Fruit fly (Drosophila melanogaster) whole organism, embryonic: ENCODE data around the gene sra.
A peak's percentile ranks its signal among the peaks of the same experiment; 100 is the strongest.

Source experiments
- ATbp ChIP-seq: fragments of 200-800 bp; sonication (Bioruptor generic); optimal IDR thresholded peaks from 2 replicates; lab custom pipeline; 2017; ENCODE audit warnings: missing biosample characterization, mild to moderate bottlenecking, missing genetic modification characterization, missing genetic modification reagents
- Awh ChIP-seq: fragments of 200-800 bp; sonication (Bioruptor generic); IDR thresholded peaks from 2 replicates; pipeline ENCODE4, ENCODE4 v1.3.6; 2022; ENCODE audit warnings: missing biosample characterization, missing genetic modification characterization
- Blimp-1 ChIP-seq: fragments of 200-800 bp; sonication (Bioruptor generic); optimal IDR thresholded peaks from 3 replicates; lab custom pipeline; 2018; ENCODE audit warnings: missing biosample characterization, missing genetic modification characterization, mild to moderate bottlenecking, moderate library complexity, missing genetic modification reagents
- CG10209 ChIP-seq: fragments of 200-800 bp; sonication (Bioruptor generic); optimal IDR thresholded peaks from 3 replicates; lab custom pipeline; 2017; ENCODE audit warnings: missing biosample characterization, mild to moderate bottlenecking, missing genetic modification characterization, missing genetic modification reagents
- CG10565 ChIP-seq: fragments of 200-800 bp; sonication (Bioruptor generic); optimal IDR thresholded peaks from 3 replicates; lab custom pipeline; 2016; ENCODE audit warnings: missing biosample characterization, mild to moderate bottlenecking, missing genetic modification characterization
- CG12104 ChIP-seq: fragments of 200-800 bp; sonication (Bioruptor generic); optimal IDR thresholded peaks from 3 replicates; lab custom pipeline; 2016; ENCODE audit warnings: missing biosample characterization, missing genetic modification characterization
- CG1233 ChIP-seq: fragments of 200-800 bp; sonication (Bioruptor generic); optimal IDR thresholded peaks from 4 replicates; lab custom pipeline; 2018; ENCODE audit warnings: missing biosample characterization, mild to moderate bottlenecking, missing genetic modification characterization
- CG13287 ChIP-seq: fragments of 200-800 bp; sonication (Bioruptor generic); IDR thresholded peaks from 2 replicates; pipeline ENCODE4 v1.3.6; 2022; ENCODE audit warnings: missing biosample characterization, missing genetic modification characterization; ENCODE audit not compliant: partially characterized antibody
- CG15696 ChIP-seq: fragments of 200-800 bp; sonication (Bioruptor generic); optimal IDR thresholded peaks from 2 replicates; lab custom pipeline; 2019; ENCODE audit warnings: missing biosample characterization, mild to moderate bottlenecking, missing genetic modification characterization, moderate library complexity
- CG17568 ChIP-seq: fragments of 200-800 bp; sonication (Bioruptor generic); optimal IDR thresholded peaks from 2 replicates; lab custom pipeline; 2018; ENCODE audit warnings: missing biosample characterization, mild to moderate bottlenecking, missing genetic modification characterization, moderate library complexity
- CG18011 ChIP-seq: fragments of 200-800 bp; sonication (Bioruptor generic); optimal IDR thresholded peaks from 2 replicates; lab custom pipeline; 2017; ENCODE audit warnings: missing biosample characterization, missing genetic modification characterization, mild to moderate bottlenecking, moderate library complexity, missing genotype
- CG18262 ChIP-seq: fragments of 200-800 bp; optimal IDR thresholded peaks from 3 replicates; lab custom pipeline; 2019; ENCODE audit warnings: missing biosample characterization, mild to moderate bottlenecking, missing genetic modification characterization, moderate library complexity
- CG2129 ChIP-seq: fragments of 200-800 bp; sonication (Bioruptor generic); IDR thresholded peaks from 2 replicates; pipeline ENCODE4 v1.3.6; 2022; ENCODE audit warnings: missing biosample characterization, missing genetic modification characterization; ENCODE audit not compliant: partially characterized antibody
- CG2678 ChIP-seq: fragments of 200-800 bp; sonication (Bioruptor generic); optimal IDR thresholded peaks from 3 replicates; lab custom pipeline; 2019; ENCODE audit warnings: missing biosample characterization, mild to moderate bottlenecking, missing genetic modification characterization, moderate library complexity
- CG30403 ChIP-seq: fragments of 200-800 bp; sonication (Bioruptor generic); optimal IDR thresholded peaks from 3 replicates; lab custom pipeline; 2016; ENCODE audit warnings: missing biosample characterization, missing genetic modification characterization
- CG4328 ChIP-seq: fragments of 200-800 bp; sonication (Bioruptor generic); optimal IDR thresholded peaks from 3 replicates; lab custom pipeline; 2017; ENCODE audit warnings: missing biosample characterization, missing genetic modification reagents, missing genetic modification characterization
- CG43689 ChIP-seq: fragments of 200-800 bp; sonication (Bioruptor generic); IDR thresholded peaks from 2 replicates; pipeline ENCODE4 v1.3.6; 2022; ENCODE audit warnings: missing biosample characterization, missing genetic modification characterization
- CG6791 ChIP-seq: fragments of 200-800 bp; sonication (Bioruptor generic); IDR thresholded peaks from 3 replicates; pipeline ENCODE4 v1.3.6; 2022; ENCODE audit warnings: missing biosample characterization, missing genetic modification characterization; ENCODE audit not compliant: partially characterized antibody
- CG7372 ChIP-seq: fragments of 200-800 bp; sonication (Bioruptor generic); IDR thresholded peaks from 2 replicates; pipeline ENCODE4 v1.3.6; 2022; ENCODE audit warnings: missing biosample characterization, missing genetic modification characterization
- CG7556 ChIP-seq: fragments of 200-800 bp; sonication (Bioruptor generic); optimal IDR thresholded peaks from 2 replicates; lab custom pipeline; 2017; ENCODE audit warnings: missing biosample characterization, mild to moderate bottlenecking, missing genetic modification characterization
- CG8765 ChIP-seq: fragments of 200-800 bp; sonication (Bioruptor generic); IDR thresholded peaks from 2 replicates; pipeline ENCODE4 v1.3.6; 2022; ENCODE audit warnings: missing biosample characterization, missing genetic modification characterization
- CG8924 ChIP-seq: fragments of 200-800 bp; optimal IDR thresholded peaks from 3 replicates; lab custom pipeline; 2019; ENCODE audit warnings: missing biosample characterization, mild to moderate bottlenecking, missing genetic modification characterization, moderate library complexity
- CG9727 ChIP-seq: fragments of 200-800 bp; sonication (Bioruptor generic); optimal IDR thresholded peaks from 3 replicates; lab custom pipeline; 2017; ENCODE audit warnings: missing biosample characterization, mild to moderate bottlenecking, missing genetic modification characterization
- CG9817 ChIP-seq: fragments of 200-800 bp; sonication (Bioruptor generic); optimal IDR thresholded peaks from 2 replicates; lab custom pipeline; 2018; ENCODE audit warnings: missing biosample characterization, mild to moderate bottlenecking, missing genetic modification characterization, moderate library complexity
- CHES-1-like ChIP-seq: fragments of 200-800 bp; sonication (Bioruptor generic); optimal IDR thresholded peaks from 2 replicates; lab custom pipeline; 2016; ENCODE audit warnings: missing biosample characterization, missing genetic modification characterization
- CkIIα-i1 ChIP-seq: fragments of 200-800 bp; sonication (Bioruptor generic); IDR thresholded peaks from 2 replicates; pipeline ENCODE4 v1.3.6; 2022; ENCODE audit warnings: missing biosample characterization, missing genetic modification characterization
- Dek ChIP-seq: fragments of 200-800 bp; sonication (Bioruptor generic); optimal IDR thresholded peaks from 3 replicates; lab custom pipeline; 2019; ENCODE audit warnings: missing biosample characterization, mild to moderate bottlenecking, missing genetic modification characterization, moderate library complexity
- Dp ChIP-seq: fragments of 200-800 bp; sonication (Bioruptor generic); optimal IDR thresholded peaks from 2 replicates; lab custom pipeline; 2018; ENCODE audit warnings: missing biosample characterization, mild to moderate bottlenecking, missing genetic modification characterization, moderate library complexity
- ERR ChIP-seq: fragments of 200-800 bp; sonication (Bioruptor generic); optimal IDR thresholded peaks from 2 replicates; lab custom pipeline; 2016; ENCODE audit warnings: missing biosample characterization, missing genetic modification characterization
- Ets65A ChIP-seq: fragments of 200-800 bp; sonication (Bioruptor generic); peaks from one replicate; lab custom pipeline; 2016; ENCODE audit warnings: missing biosample characterization, missing genetic modification characterization
- Gug ChIP-seq: fragments of 200-800 bp; sonication (Bioruptor generic); IDR thresholded peaks from 4 replicates; pipeline ENCODE4 v1.3.6; 2022; ENCODE audit warnings: missing biosample characterization, missing genetic modification characterization
- Lhr ChIP-seq: fragments of 200-800 bp; sonication (Bioruptor generic); optimal IDR thresholded peaks from 3 replicates; lab custom pipeline; 2017; ENCODE audit warnings: mild to moderate bottlenecking, missing biosample characterization, missing genetic modification reagents, missing genetic modification characterization
- MESR4 ChIP-seq: fragments of 200-800 bp; sonication (Bioruptor generic); optimal IDR thresholded peaks from 2 replicates; lab custom pipeline; 2018; ENCODE audit warnings: missing biosample characterization, mild to moderate bottlenecking, missing genetic modification characterization, moderate library complexity
- Mad ChIP-seq: fragments of 200-800 bp; sonication (Bioruptor generic); optimal IDR thresholded peaks from 2 replicates; lab custom pipeline; 2016; ENCODE audit warnings: missing biosample characterization, missing genetic modification characterization
- NK7.1 ChIP-seq: fragments of 200-800 bp; sonication (Bioruptor generic); optimal IDR thresholded peaks from 3 replicates; lab custom pipeline; 2016; ENCODE audit warnings: missing biosample characterization, missing genetic modification characterization
- Scr ChIP-seq: fragments of 200-800 bp; sonication (Bioruptor generic); IDR thresholded peaks from 2 replicates; pipeline ENCODE4 v1.3.6; 2022; ENCODE audit warnings: missing biosample characterization, missing genetic modification characterization; ENCODE audit not compliant: partially characterized antibody
- Sox102F ChIP-seq: fragments of 200-800 bp; sonication (Bioruptor generic); optimal IDR thresholded peaks from 2 replicates; lab custom pipeline; 2018; ENCODE audit warnings: missing biosample characterization, mild to moderate bottlenecking, missing genetic modification characterization, moderate library complexity
- Xbp1 ChIP-seq: fragments of 200-800 bp; sonication (Bioruptor generic); optimal IDR thresholded peaks from 3 replicates; lab custom pipeline; 2016; ENCODE audit warnings: missing biosample characterization, mild to moderate bottlenecking, missing genetic modification characterization
- chm ChIP-seq: fragments of 200-800 bp; sonication (Bioruptor generic); IDR thresholded peaks from 2 replicates; pipeline ENCODE4 v1.3.6; 2022; ENCODE audit warnings: missing biosample characterization, missing genetic modification characterization
- da ChIP-seq: fragments of 200-800 bp; sonication (Bioruptor generic); optimal IDR thresholded peaks from 2 replicates; lab custom pipeline; 2016; ENCODE audit warnings: missing biosample characterization, missing genetic modification characterization
- esg ChIP-seq: fragments of 200-800 bp; sonication (Bioruptor generic); conservative IDR thresholded peaks from 2 replicates; pipeline ENCODE4 v1.3.6; 2022; ENCODE audit warnings: missing biosample characterization, missing genetic modification characterization
- fd102C ChIP-seq: fragments of 200-800 bp; sonication (Bioruptor generic); optimal IDR thresholded peaks from 2 replicates; lab custom pipeline; 2018; ENCODE audit warnings: missing biosample characterization, mild to moderate bottlenecking, missing genetic modification characterization, moderate library complexity
- fru ChIP-seq: fragments of >200 bp; optimal IDR thresholded peaks from 2 replicates; lab custom pipeline; 2017
- org-1 ChIP-seq: fragments of 200-800 bp; sonication (Bioruptor generic); optimal IDR thresholded peaks from 2 replicates; lab custom pipeline; 2017; ENCODE audit warnings: missing biosample characterization, missing genetic modification characterization
- phol ChIP-seq: fragments of 200-800 bp; sonication (Bioruptor generic); optimal IDR thresholded peaks from 3 replicates; lab custom pipeline; 2018; ENCODE audit warnings: missing biosample characterization, mild to moderate bottlenecking, missing genetic modification characterization, moderate library complexity
- pnt ChIP-seq: fragments of 200-800 bp; sonication (Bioruptor generic); optimal IDR thresholded peaks from 3 replicates; lab custom pipeline; 2016; ENCODE audit warnings: missing biosample characterization, missing genetic modification characterization
- run ChIP-seq: fragments of 200-800 bp; sonication (Bioruptor generic); optimal IDR thresholded peaks from 3 replicates; lab custom pipeline; 2018; ENCODE audit warnings: missing biosample characterization, mild to moderate bottlenecking, missing genetic modification characterization
- shn ChIP-seq: fragments of 200-800 bp; sonication (Bioruptor generic); optimal IDR thresholded peaks from 3 replicates; lab custom pipeline; 2016; ENCODE audit warnings: missing biosample characterization, missing genetic modification characterization
- stwl ChIP-seq: fragments of 200-800 bp; sonication (Bioruptor generic); optimal IDR thresholded peaks from 3 replicates; lab custom pipeline; 2018; ENCODE audit warnings: missing biosample characterization, mild to moderate bottlenecking, missing genetic modification characterization, moderate library complexity

The sra gene

dm6 chr3R:16222300-16222903 lies 35.6 kb downstream of the sra start (continued):
- TF ChIP-seq Xbp1 (peak; percentile 100), CG18011 (GFP tag; lab: Kevin White, UChicago) (peak; percentile 89), Mad (GFP tag; lab: Kevin White, UChicago) (peak; percentile 99), Lhr (GFP tag; lab: Kevin White, UChicago) (peak; percentile 98), NK7.1 (GFP tag; lab: Kevin White, UChicago) (peak; percentile 99), CG18262 (tag; lab: Kevin White, UChicago) (peak; percentile 96), CG13287 (no peak), Ets65A (GFP tag; lab: Kevin White, UChicago) (peak; percentile 100), CG8765 (GFP tag; lab: Robert Waterston, UW) (peak; percentile 98), CG17568 (GFP tag; lab: Kevin White, UChicago) (peak; percentile 98), da (GFP tag; lab: Kevin White, UChicago) (peak; percentile 99), pnt (GFP tag; lab: Kevin White, UChicago) (peak; percentile 100), CG8924 (tag; lab: Kevin White, UChicago) (peak; percentile 99), Dp (GFP tag; lab: Kevin White, UChicago) (peak; percentile 48), fd102C (GFP tag; lab: Kevin White, UChicago) (peak; percentile 85), fru (no peak), phol (peak; percentile 97), CG7556 (GFP tag; lab: Kevin White, UChicago) (peak; percentile 87), CG6791 (GFP tag; lab: Robert Waterston, UW) (0 out of 3 replicates have a peak, but pooled peaks have one; percentile 27), Gug (GFP tag; lab: Robert Waterston, UW) (peak; percentile 100), Sox102F (GFP tag; lab: Kevin White, UChicago) (peak; percentile 100), CG7372 (GFP tag; lab: Robert Waterston, UW) (peak; percentile 99), run (peak; percentile 99), Awh (GFP tag; lab: Robert Waterston, UW) (peak; percentile 100), CHES-1-like (GFP tag; lab: Kevin White, UChicago) (peak; percentile 99), stwl (tag; lab: Kevin White, UChicago) (peak; percentile 69), MESR4 (peak; percentile 92), ERR (peak; percentile 99), Scr (peak; percentile 19), CG2678 (tag; lab: Kevin White, UChicago) (peak; percentile 99), esg (GFP tag; lab: Robert Waterston, UW) (peak; percentile 100), Dek (tag; lab: Kevin White, UChicago) (peak; percentile 99), CG30403 (GFP tag; lab: Kevin White, UChicago) (peak; percentile 99), CG15696 (tag; lab: Kevin White, UChicago) (peak; percentile 92), CG9817 (peak; percentile 99), ATbp (GFP tag; lab: Kevin White, UChicago) (peak; percentile 100), CG9727 (GFP tag; lab: Kevin White, UChicago) (peak; percentile 93), CG1233 (GFP tag; lab: Kevin White, UChicago) (peak; percentile 99), chm (GFP tag; lab: Robert Waterston, UW) (peak; percentile 100), CG10565 (GFP tag; lab: Kevin White, UChicago) (peak; percentile 98), shn (GFP tag; lab: Kevin White, UChicago) (peak; percentile 99), org-1 (peak; percentile 99), CG43689 (GFP tag; lab: Robert Waterston, UW) (peak; percentile 99), CG4328 (GFP tag; lab: Kevin White, UChicago) (peak; percentile 89), CG2129 (GFP tag; lab: Robert Waterston, UW) (no peak), Blimp-1 (GFP tag; lab: Kevin White, UChicago) (peak; percentile 99), CG10209 (GFP tag; lab: Kevin White, UChicago) (peak; percentile 99), CG12104 (GFP tag; lab: Kevin White, UChicago) (peak; percentile 94), CkIIα-i1 (GFP tag; lab: Robert Waterston, UW) (peak; percentile 98)
